Fruit fly (Drosophila melanogaster): Measurements from ENCODE around the gene Ncoa6.

The Ncoa6 gene

dm6 chr2L:5292977-5293513, 33.4 kb downstream of the Ncoa6 start (continued):
- TF ChIP-seq Asciz (GFP tag; optimal IDR thresholded peaks at IDR 0.05) (peak; percentile 80), CG3163 (GFP tag; optimal IDR thresholded peaks at IDR 0.05) (peak; percentile 26), CG6689 (GFP tag; IDR thresholded peaks at IDR 0.05) (peak; percentile 81), CG13424 (tag; optimal IDR thresholded peaks at IDR 0.05) (peak; percentile 83), CG9609 (GFP tag; optimal IDR thresholded peaks at IDR 0.05) (no peak), Rfx (GFP tag; IDR thresholded peaks at IDR 0.05) (no peak; the same call in none of the 2 replicates), CG7271 (tag; optimal IDR thresholded peaks at IDR 0.05) (no peak), bigmax (GFP tag; optimal IDR thresholded peaks at IDR 0.05) (no peak), cad (GFP tag; optimal IDR thresholded peaks at IDR 0.05) (no peak), CG12236 (GFP tag; optimal IDR thresholded peaks at IDR 0.05) (peak; percentile 58), CG15073 (GFP tag; optimal IDR thresholded peaks at IDR 0.05) (peak; percentile 22), ttk (GFP tag; IDR thresholded peaks at IDR 0.05) (0 out of 2 replicates have a peak, but pooled peaks have one; percentile 40), Scr (GFP tag; IDR thresholded peaks at IDR 0.05; ENCODE audit: partially characterized antibody) (no peak), Blimp-1 (GFP tag; optimal IDR thresholded peaks at IDR 0.05) (peak; percentile 84), CG3847 (GFP tag; IDR thresholded peaks at IDR 0.05) (peak; percentile 23; the same call in 1 of the 2 replicates), MTF-1 (GFP tag; optimal IDR thresholded peaks at IDR 0.05; ENCODE audit: borderline replicate concordance) (peak; percentile 28), cwo (GFP tag; optimal IDR thresholded peaks at IDR 0.05) (peak; percentile 58), slou (GFP tag; optimal IDR thresholded peaks at IDR 0.05) (peak; percentile 7), p53 (GFP tag; optimal IDR thresholded peaks at IDR 0.05) (peak; percentile 5), Fer3 (tag; optimal IDR thresholded peaks at IDR 0.05) (peak; percentile 50), CG8924 (tag; optimal IDR thresholded peaks at IDR 0.05) (peak; percentile 85), al (GFP tag; IDR thresholded peaks at IDR 0.05) (no peak), PHDP (tag; optimal IDR thresholded peaks at IDR 0.05) (peak; percentile 84), Opbp (GFP tag; IDR thresholded peaks at IDR 0.05; ENCODE audit: partially characterized antibody) (no peak), odd (GFP tag; optimal IDR thresholded peaks at IDR 0.05) (peak; percentile 34), h (optimal IDR thresholded peaks at IDR 0.05) (no peak), Fer2 (tag; optimal IDR thresholded peaks at IDR 0.05) (no peak), Adf1 (GFP tag; IDR thresholded peaks at IDR 0.05) (peak; percentile 77), Oaz (GFP tag; IDR thresholded peaks at IDR 0.05) (no peak), Dip2 (GFP tag; IDR thresholded peaks at IDR 0.05) (no peak), CG17359 (tag; optimal IDR thresholded peaks at IDR 0.05) (peak; percentile 79), ham (GFP tag; IDR thresholded peaks at IDR 0.05) (no peak), lov (optimal IDR thresholded peaks at IDR 0.05) (no peak), lov (GFP tag; IDR thresholded peaks at IDR 0.05) (0 out of 3 replicates have a peak, but pooled peaks have one; percentile 40), pho (GFP tag; optimal IDR thresholded peaks at IDR 0.05) (no peak), CG15269 (tag; optimal IDR thresholded peaks at IDR 0.05) (peak; percentile 64), maf-S (GFP tag; optimal IDR thresholded peaks at IDR 0.05) (peak; percentile 27), CG5180 (GFP tag; optimal IDR thresholded peaks at IDR 0.05) (peak; percentile 86), croc (GFP tag; conservative IDR thresholded peaks at IDR 0.05) (peak; percentile 78), sens-2 (GFP tag; IDR thresholded peaks at IDR 0.05) (no peak), CkIIα-i1 (GFP tag; IDR thresholded peaks at IDR 0.05) (no peak), CG4404 (GFP tag; IDR thresholded peaks at IDR 0.05) (peak; percentile 37; the same call in 1 of the 2 replicates), luna (GFP tag; optimal IDR thresholded peaks at IDR 0.05) (no peak), HLHmδ (GFP tag; optimal IDR thresholded peaks at IDR 0.05) (peak; percentile 35), CG6683 (GFP tag; optimal IDR thresholded peaks at IDR 0.05) (peak; percentile 39), CG11456 (GFP tag; IDR thresholded peaks at IDR 0.05) (no peak), Elba2 (GFP tag; optimal IDR thresholded peaks at IDR 0.05) (peak; percentile 59), Oli (tag; optimal IDR thresholded peaks at IDR 0.05) (peak; percentile 80), Deaf1 (tag; optimal IDR thresholded peaks at IDR 0.05) (peak; percentile 46), CG11723 (GFP tag; optimal IDR thresholded peaks at IDR 0.05) (peak; percentile 62), btn (GFP tag; optimal IDR thresholded peaks at IDR 0.05) (no peak)

Measured in whole organism, embryonic.